Worm (Caenorhabditis elegans) whole organism, early embryonic: Measurements from ENCODE around the gene ins-34.

Source experiments
- B0310.2 ChIP-seq: sonication (generic microtip); optimal IDR thresholded peaks from 2 replicates; lab custom pipeline; 2016; ENCODE audit warnings: mild to moderate bottlenecking, missing genetic modification characterization, missing compliant biosample characterization
- F13C5.2 ChIP-seq: sonication (generic microtip); optimal IDR thresholded peaks from 2 replicates; lab custom pipeline; 2017; ENCODE audit warnings: mild to moderate bottlenecking, missing genetic modification characterization, inconsistent platforms, missing compliant biosample characterization
- ama-1 ChIP-seq: fragments of 150-350 bp; optimal IDR thresholded peaks from 2 replicates; lab custom pipeline; 2014
- ceh-13 ChIP-seq: fragments of 200-800 bp; sonication (Bioruptor generic); optimal IDR thresholded peaks from 2 replicates; lab custom pipeline; 2018; ENCODE audit warnings: mild to moderate bottlenecking, missing genetic modification characterization, missing compliant biosample characterization
- flt-1 ChIP-seq: fragments of 200-800 bp; sonication (Bioruptor generic); IDR thresholded peaks from 2 replicates; pipeline ENCODE4 v1.3.6; 2022; ENCODE audit warnings: missing genetic modification characterization, missing compliant biosample characterization
- hmbx-1 ChIP-seq: sonication (generic microtip); optimal IDR thresholded peaks from 2 replicates; lab custom pipeline; 2016; ENCODE audit warnings: mild to moderate bottlenecking, missing genetic modification characterization, missing compliant biosample characterization
- hnd-1 ChIP-seq: sonication (generic microtip); optimal IDR thresholded peaks from 2 replicates; lab custom pipeline; 2016; ENCODE audit warnings: missing genetic modification characterization, missing compliant biosample characterization
- pes-1 ChIP-seq: fragments of 200-800 bp; sonication (Bioruptor generic); IDR thresholded peaks from 2 replicates; pipeline ENCODE4 v1.3.6; 2022; ENCODE audit warnings: missing genetic modification reagents, missing genetic modification characterization, missing compliant biosample characterization
- scrt-1 ChIP-seq: fragments of 200-800 bp; sonication (Bioruptor generic); IDR thresholded peaks from 2 replicates; pipeline ENCODE4 v1.3.6; 2022; ENCODE audit warnings: missing genetic modification characterization, missing compliant biosample characterization
- sea-1 ChIP-seq: fragments of 200-800 bp; sonication (Bioruptor generic); conservative IDR thresholded peaks from 2 replicates; pipeline ENCODE4 v1.3.6; 2022; ENCODE audit warnings: missing genetic modification characterization, missing compliant biosample characterization
- tbx-11 ChIP-seq: fragments of 200-800 bp; sonication (Bioruptor generic); IDR thresholded peaks from 2 replicates; pipeline ENCODE4 v1.3.6; 2022; ENCODE audit warnings: missing genetic modification characterization, missing compliant biosample characterization
- tbx-37 ChIP-seq: fragments of 200-800 bp; sonication (Bioruptor generic); conservative IDR thresholded peaks from 2 replicates; pipeline ENCODE4 v1.3.6; 2022; ENCODE audit warnings: missing genetic modification reagents, missing genetic modification characterization, missing compliant biosample characterization
- tra-4 ChIP-seq: sonication (generic microtip); optimal IDR thresholded peaks from 2 replicates; lab custom pipeline; 2017; ENCODE audit warnings: missing genetic modification characterization, missing compliant biosample characterization

- no peak for TF ChIP-seq tbx-11 (GFP tag; lab: Robert Waterston, UW)
- TF ChIP-seq F13C5.2 = no peak
- no peak for TF ChIP-seq pes-1 (GFP tag; lab: Robert Waterston, UW)
- no peak for TF ChIP-seq sea-1 (GFP tag; lab: Robert Waterston, UW)
- TF ChIP-seq hmbx-1 = no peak
- no peak for TF ChIP-seq ceh-13 (GFP tag; lab: Kevin White, UChicago)
- TF ChIP-seq flt-1 (GFP tag; lab: Robert Waterston, UW) = no peak
- TF ChIP-seq ama-1 = no peak
- no peak for TF ChIP-seq scrt-1 (GFP tag; lab: Robert Waterston, UW)
- no peak for TF ChIP-seq B0310.2 (tag; lab: Kevin White, UChicago)
- no peak for TF ChIP-seq hnd-1 (tag; lab: Kevin White, UChicago)
- no peak for TF ChIP-seq tra-4 (tag; lab: Kevin White, UChicago)
- TF ChIP-seq tbx-37 (GFP tag; lab: Robert Waterston, UW) = no peak
Measured at ce11 chrIV:14103054-14103453, 3.3 kb upstream of the ins-34 start, which contains the start of gene F52B11.5.
